Worm (Caenorhabditis elegans): Measurements from ENCODE around the gene ins-23.

DNA sequence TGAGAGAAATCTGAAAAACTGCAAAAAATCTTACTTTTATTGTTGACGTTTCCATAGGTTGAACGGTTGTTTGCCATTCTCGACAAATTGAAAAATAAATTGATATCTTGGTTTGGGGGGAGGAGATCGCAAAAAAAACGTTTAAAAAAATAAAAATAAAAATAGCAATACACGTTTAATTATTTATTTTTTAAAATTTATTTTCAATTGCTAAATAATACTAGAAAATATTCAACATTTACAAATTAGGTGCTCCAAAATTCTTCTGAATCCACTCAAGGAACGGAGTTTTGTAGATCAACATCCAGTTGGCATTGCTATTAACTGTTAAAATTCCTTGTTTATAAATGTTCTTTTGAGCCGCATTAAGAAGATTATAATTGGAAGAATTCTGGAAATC, 12.0 kb downstream of the ins-23 start, which contains the start of gene T16G12.7:
- TF ChIP-seq fkh-10 (GFP tag; optimal IDR thresholded peaks at IDR 0.05), result no peak
- TF ChIP-seq unc-62 (GFP tag; optimal IDR thresholded peaks at IDR 0.05 in 1 of 2), result no peak
- TF ChIP-seq unc-62 (tag; optimal IDR thresholded peaks at IDR 0.05), result no peak
- TF ChIP-seq ztf-11 (tag; optimal IDR thresholded peaks at IDR 0.05), result no peak
- TF ChIP-seq zfp-3 (GFP tag; conservative IDR thresholded peaks at IDR 0.05), result no peak
- no peak for TF ChIP-seq unc-39 (tag; optimal IDR thresholded peaks at IDR 0.05)
- TF ChIP-seq php-3 (GFP tag; IDR thresholded peaks at IDR 0.05), result no peak

All from whole organism, L4 larva.